Worm (Caenorhabditis elegans) whole organism, L4/young adult: ENCODE measurements around the gene spop-1.

Source experiments
- dao-5 ChIP-seq: sonication (generic microtip); optimal IDR thresholded peaks from 2 replicates; lab custom pipeline; 2016; ENCODE audit warnings: missing genotype, missing genetic modification characterization, moderate library complexity, missing compliant biosample characterization
- him-1 ChIP-seq: sonication (generic microtip); optimal IDR thresholded peaks from 2 replicates; lab custom pipeline; 2016; ENCODE audit warnings: missing genotype, missing genetic modification reagents, missing genetic modification characterization, missing compliant biosample characterization

DNA sequence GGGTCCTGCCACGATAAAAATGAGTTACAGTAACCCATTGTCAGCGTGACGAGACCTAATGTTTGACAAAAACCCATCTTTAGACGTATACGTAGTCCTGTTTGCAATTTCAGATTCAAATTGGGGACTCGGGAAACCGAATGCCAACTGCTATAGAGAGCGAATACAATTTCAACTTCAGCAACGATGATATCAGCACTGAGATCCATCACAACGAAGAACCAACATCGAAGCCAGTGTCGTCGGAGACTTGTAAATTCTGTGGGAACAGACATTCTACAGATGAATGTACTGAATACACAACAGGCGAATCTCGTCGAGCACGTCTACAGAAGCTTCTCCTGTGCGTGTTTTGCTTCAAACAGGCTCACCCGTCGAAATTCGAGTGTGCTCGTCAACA lies 12.3 kb downstream of the spop-1 start:
- TF ChIP-seq him-1 (tag; lab: Kevin White, UChicago) (no peak), dao-5 (tag; lab: Kevin White, UChicago) (no peak)
